Worm (Caenorhabditis elegans) whole organism, mixed stage, embryonic: ENCODE measurements around the gene ceh-82.

ENCODE experiments used
- M03D4.4 ChIP-seq: sonication (generic microtip); optimal IDR thresholded peaks from 2 replicates; lab custom pipeline; 2017; ENCODE audit warnings: mild to moderate bottlenecking, missing genetic modification characterization, missing compliant biosample characterization
- bed-3 ChIP-seq: fragments of 200-800 bp; sonication (Bioruptor generic); optimal IDR thresholded peaks from 3 replicates; lab custom pipeline; 2018; ENCODE audit warnings: mild to moderate bottlenecking, missing genetic modification characterization, moderate library complexity, missing compliant biosample characterization
- blmp-1 ChIP-seq: fragments of 150-350 bp; optimal IDR thresholded peaks from 2 replicates; lab custom pipeline; 2014; ENCODE audit warnings: missing biosample characterization, missing genetic modification characterization
- ceh-39 ChIP-seq: fragments of 150-350 bp; optimal IDR thresholded peaks from 2 replicates; lab custom pipeline; 2014; ENCODE audit warnings: missing biosample characterization, missing genetic modification characterization
- ceh-43 ChIP-seq: fragments of 200-800 bp; sonication (Bioruptor generic); optimal IDR thresholded peaks from 2 replicates; lab custom pipeline; 2018; ENCODE audit warnings: mild to moderate bottlenecking, missing genetic modification characterization, moderate library complexity, missing compliant biosample characterization
- ceh-83 ChIP-seq: fragments of 200-800 bp; sonication (Bioruptor generic); optimal IDR thresholded peaks from 2 replicates; lab custom pipeline; 2018; ENCODE audit warnings: mild to moderate bottlenecking, missing genetic modification characterization, missing compliant biosample characterization
- cnd-1 ChIP-seq: fragments of 200-800 bp; sonication (Bioruptor generic); optimal IDR thresholded peaks from 2 replicates; lab custom pipeline; 2018; ENCODE audit warnings: mild to moderate bottlenecking, missing genetic modification characterization, missing compliant biosample characterization
- drap-1 ChIP-seq: fragments of 200-800 bp; sonication (Bioruptor generic); optimal IDR thresholded peaks from 3 replicates; lab custom pipeline; 2018; ENCODE audit warnings: mild to moderate bottlenecking, missing genetic modification characterization, missing compliant biosample characterization
- elt-1 ChIP-seq: sonication (generic microtip); optimal IDR thresholded peaks from 2 replicates; lab custom pipeline; 2017; ENCODE audit warnings: missing genetic modification characterization, mild to moderate bottlenecking, missing compliant biosample characterization, antibody characterized with exemption, moderate library complexity, borderline replicate concordance; ENCODE audit not compliant: insufficient read depth
- elt-3 ChIP-seq: fragments of 150-350 bp; optimal IDR thresholded peaks from 2 replicates; lab custom pipeline; 2014; ENCODE audit warnings: missing biosample characterization, missing genetic modification characterization
- flh-1 ChIP-seq: fragments of 200-800 bp; sonication (Bioruptor generic); optimal IDR thresholded peaks from 2 replicates; lab custom pipeline; 2018; ENCODE audit warnings: mild to moderate bottlenecking, missing genetic modification characterization, moderate library complexity, missing compliant biosample characterization
- ham-2 ChIP-seq: fragments of 200-800 bp; sonication (Bioruptor generic); optimal IDR thresholded peaks from 2 replicates; lab custom pipeline; 2018; ENCODE audit warnings: mild to moderate bottlenecking, missing genetic modification characterization, missing compliant biosample characterization
- hlh-1 ChIP-seq: fragments of 150-350 bp; optimal IDR thresholded peaks from 2 replicates; lab custom pipeline; 2014; ENCODE audit warnings: missing biosample characterization, missing genetic modification reagents, missing genetic modification characterization
- lin-13 ChIP-seq: fragments of 150-350 bp; optimal IDR thresholded peaks from 2 replicates; lab custom pipeline; 2014; ENCODE audit warnings: missing biosample characterization, missing genetic modification characterization
- lin-32 ChIP-seq: fragments of 200-800 bp; sonication (Bioruptor generic); optimal IDR thresholded peaks from 2 replicates; lab custom pipeline; 2018; ENCODE audit warnings: mild to moderate bottlenecking, missing genetic modification characterization, missing compliant biosample characterization
- mab-5 ChIP-seq: fragments of 150-350 bp; optimal IDR thresholded peaks from 2 replicates; lab custom pipeline; 2014; ENCODE audit warnings: missing biosample characterization, missing genetic modification characterization
- mep-1 ChIP-seq: fragments of 150-350 bp; optimal IDR thresholded peaks from 2 replicates; lab custom pipeline; 2017; ENCODE audit warnings: missing biosample characterization, missing genetic modification reagents, missing genetic modification characterization, inconsistent platforms
- nhr-12 ChIP-seq: fragments of 150-350 bp; optimal IDR thresholded peaks from 2 replicates; lab custom pipeline; 2014; ENCODE audit warnings: missing biosample characterization, missing genetic modification characterization
- nhr-2 ChIP-seq: fragments of 150-350 bp; optimal IDR thresholded peaks from 2 replicates; lab custom pipeline; 2014; ENCODE audit warnings: missing biosample characterization, missing genetic modification characterization
- nhr-237 ChIP-seq: fragments of 150-350 bp; optimal IDR thresholded peaks from 2 replicates; lab custom pipeline; 2014; ENCODE audit warnings: missing biosample characterization, missing genetic modification characterization
- nhr-28 ChIP-seq: fragments of 150-350 bp; optimal IDR thresholded peaks from 2 replicates; lab custom pipeline; 2014; ENCODE audit warnings: missing biosample characterization, missing genetic modification characterization
- pha-4 ChIP-seq: fragments of 150-350 bp; optimal IDR thresholded peaks from 2 replicates; lab custom pipeline; 2018; ENCODE audit warnings: missing biosample characterization, missing genetic modification reagents, missing genetic modification characterization
- sem-2 ChIP-seq: fragments of 200-800 bp; sonication (Bioruptor generic); optimal IDR thresholded peaks from 2 replicates; lab custom pipeline; 2018; ENCODE audit warnings: mild to moderate bottlenecking, missing genetic modification characterization, missing compliant biosample characterization
- snpc-4 ChIP-seq: fragments of 150-350 bp; optimal IDR thresholded peaks from 2 replicates; lab custom pipeline; 2014; ENCODE audit warnings: missing biosample characterization, missing genetic modification characterization
- sptf-1 ChIP-seq: sonication (generic microtip); optimal IDR thresholded peaks from 2 replicates; lab custom pipeline; 2017; ENCODE audit warnings: mild to moderate bottlenecking, missing genetic modification characterization, moderate library complexity, missing compliant biosample characterization
- tbx-8 ChIP-seq: fragments of 200-800 bp; sonication (Bioruptor generic); optimal IDR thresholded peaks from 2 replicates; lab custom pipeline; 2018; ENCODE audit warnings: mild to moderate bottlenecking, missing genetic modification characterization, moderate library complexity, missing compliant biosample characterization
- unc-120 ChIP-seq: sonication (generic microtip); optimal IDR thresholded peaks from 2 replicates; lab custom pipeline; 2017; ENCODE audit warnings: missing genetic modification characterization, missing compliant biosample characterization; ENCODE audit not compliant: poor library complexity, severe bottlenecking
- unc-39 ChIP-seq: fragments of 150-350 bp; optimal IDR thresholded peaks from 2 replicates; lab custom pipeline; 2014; ENCODE audit warnings: missing biosample characterization, missing genetic modification characterization
- unc-62 ChIP-seq: fragments of 150-350 bp; optimal IDR thresholded peaks from 2 replicates; lab custom pipeline; 2014; ENCODE audit warnings: missing biosample characterization, missing genetic modification reagents, missing genetic modification characterization
- zip-8 ChIP-seq: fragments of 150-350 bp; optimal IDR thresholded peaks from 2 replicates; lab custom pipeline; 2014; ENCODE audit warnings: missing biosample characterization, missing genetic modification characterization
- ztf-11 ChIP-seq: fragments of 150-350 bp; optimal IDR thresholded peaks from 2 replicates; lab custom pipeline; 2014; ENCODE audit warnings: missing biosample characterization, missing genetic modification characterization

ceh-82 gene

DNA sequence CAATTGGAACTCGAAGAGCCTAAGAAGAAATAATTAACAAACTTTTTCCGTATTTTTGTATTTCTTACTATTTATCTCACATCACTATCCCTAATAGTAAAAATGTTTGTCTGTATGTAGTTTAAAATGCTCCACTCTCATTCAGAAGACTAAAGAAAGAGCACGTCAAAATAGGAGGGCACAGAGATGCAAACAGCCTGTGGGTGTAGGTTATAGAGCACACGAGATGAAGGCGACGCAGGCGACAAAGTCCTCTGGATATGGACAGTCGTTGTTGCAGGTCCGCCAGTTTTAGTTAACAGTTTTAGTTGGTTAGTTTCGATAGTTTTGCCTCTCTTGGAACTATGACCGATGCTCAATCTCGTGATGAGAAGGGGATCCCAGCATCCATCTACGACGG, at the start of gene ceh-82:
TSS of gene ceh-82 (plus strand) at position 301 of the 400 bp plus-strand sequence.
- TF ChIP-seq ceh-83 (GFP tag; lab: Kevin White, UChicago), result no peak
- no peak for TF ChIP-seq nhr-237 (tag; lab: Kevin White, UChicago)

DNA sequence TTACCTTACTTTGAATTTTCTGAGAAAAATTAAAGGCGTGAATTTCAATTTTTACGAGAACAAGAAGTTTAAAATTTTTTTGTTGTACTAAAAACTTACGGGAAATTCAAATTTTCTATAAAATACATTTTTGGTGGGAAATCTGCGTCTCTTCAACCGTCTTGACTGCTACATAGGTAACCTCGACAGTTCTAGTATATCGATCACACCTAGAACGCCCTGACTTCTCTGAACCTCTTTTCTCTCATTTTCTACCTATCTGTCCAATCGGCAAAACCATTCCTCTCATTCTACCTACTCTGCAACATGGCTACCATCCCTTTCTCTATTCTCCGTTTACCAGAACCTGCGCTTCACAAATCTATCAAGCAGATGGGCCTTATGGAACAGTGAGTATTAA, 48.3 kb upstream of the ceh-82 start, which contains the start of gene fbxb-25:
TSS of gene fbxb-25 (plus strand) at position 301 of the 400 bp plus-strand sequence.
- TF ChIP-seq flh-1 (GFP tag; lab: Kevin White, UChicago), result no peak
- TF ChIP-seq bed-3 (GFP tag; lab: Kevin White, UChicago), result no peak
- no peak for TF ChIP-seq ceh-83 (GFP tag; lab: Kevin White, UChicago)
- TF ChIP-seq ceh-39 (tag; lab: Kevin White, UChicago), result no peak
- TF ChIP-seq mep-1 (tag; lab: Kevin White, UChicago), result no peak
- TF ChIP-seq unc-62, result no peak
- TF ChIP-seq unc-120 (tag; lab: Kevin White, UChicago), result no peak
- TF ChIP-seq ztf-11 (tag; lab: Kevin White, UChicago), result no peak
- TF ChIP-seq mab-5 (tag; lab: Kevin White, UChicago), result no peak
- TF ChIP-seq elt-1, result no peak
- TF ChIP-seq lin-13 (tag; lab: Kevin White, UChicago), result no peak
- TF ChIP-seq sptf-1 (tag; lab: Kevin White, UChicago), result no peak
- TF ChIP-seq cnd-1 (tag; lab: Kevin White, UChicago), result no peak
- no peak for TF ChIP-seq lin-32 (GFP tag; lab: Kevin White, UChicago)
- TF ChIP-seq blmp-1 (tag; lab: Kevin White, UChicago), result no peak
- no peak for TF ChIP-seq nhr-12 (tag; lab: Kevin White, UChicago)
- no peak for TF ChIP-seq sem-2 (GFP tag; lab: Kevin White, UChicago)
- no peak for TF ChIP-seq pha-4 (tag; lab: Kevin White, UChicago)
- no peak for TF ChIP-seq elt-3 (tag; lab: Kevin White, UChicago)
- TF ChIP-seq M03D4.4 (tag; lab: Kevin White, UChicago), result no peak

DNA sequence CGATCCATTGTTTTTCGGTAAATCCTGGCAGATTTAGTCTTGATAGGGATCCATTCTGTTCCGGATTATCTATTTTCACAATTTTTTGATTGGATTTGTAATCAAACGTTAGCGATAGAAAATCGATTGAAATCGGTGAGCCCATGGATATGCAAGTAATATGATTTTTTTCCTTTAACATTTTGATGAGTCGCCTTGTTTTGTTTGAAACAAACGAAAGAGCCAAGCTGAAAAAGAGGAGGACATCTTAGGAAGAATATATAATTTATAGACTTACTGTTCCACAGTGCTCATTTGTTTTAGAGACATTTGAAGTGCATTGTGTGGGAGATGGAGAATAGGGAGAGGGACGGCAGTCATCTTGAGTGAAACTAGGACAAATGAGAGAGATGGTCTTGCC, 43.2 kb upstream of the ceh-82 start, which contains the start of the genes fbxb-18 and fbxb-19:
TSS of gene fbxb-18 (minus strand) at position 101 of the 400 bp plus-strand sequence.
TSS of gene fbxb-19 (minus strand) at position 369 of the 400 bp plus-strand sequence.
- TF ChIP-seq mab-5 (tag; lab: Kevin White, UChicago) (no peak), nhr-2 (tag; lab: Kevin White, UChicago) (no peak), snpc-4 (tag; lab: Kevin White, UChicago) (no peak), ham-2 (GFP tag; lab: Kevin White, UChicago) (no peak), blmp-1 (tag; lab: Kevin White, UChicago) (no peak), elt-3 (tag; lab: Kevin White, UChicago) (no peak), zip-8 (tag; lab: Kevin White, UChicago) (no peak), unc-39 (no peak), nhr-28 (tag; lab: Kevin White, UChicago) (no peak), cnd-1 (tag; lab: Kevin White, UChicago) (no peak), ceh-39 (tag; lab: Kevin White, UChicago) (no peak), ceh-43 (GFP tag; lab: Kevin White, UChicago) (no peak), unc-120 (tag; lab: Kevin White, UChicago) (no peak), flh-1 (GFP tag; lab: Kevin White, UChicago) (no peak), tbx-8 (no peak), hlh-1 (tag; lab: Kevin White, UChicago) (no peak), sem-2 (GFP tag; lab: Kevin White, UChicago) (no peak), pha-4 (tag; lab: Kevin White, UChicago) (no peak), nhr-237 (tag; lab: Kevin White, UChicago) (no peak)

DNA sequence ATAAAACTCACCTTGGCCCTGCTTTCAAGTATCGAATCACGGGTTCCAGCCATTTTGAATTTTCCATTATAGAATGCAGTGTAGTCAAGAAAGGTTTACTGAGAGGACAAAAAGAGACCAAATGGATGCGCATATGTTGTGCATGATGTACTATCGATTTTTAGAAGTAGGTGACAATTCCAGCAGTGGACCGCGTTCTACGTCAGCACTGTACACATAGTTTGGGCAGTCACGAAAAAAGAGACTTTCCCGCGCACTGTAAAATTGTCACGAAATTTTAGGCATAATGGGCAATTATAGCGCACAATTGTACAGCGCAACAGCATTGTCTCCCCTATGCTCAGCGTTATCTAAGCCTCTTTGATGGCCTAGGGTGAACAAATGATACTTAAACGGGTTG, 41.0 kb upstream of the ceh-82 start, which contains the start of gene fbxc-22:
TSS of gene fbxc-22 (minus strand) at position 101 of the 400 bp plus-strand sequence.
- TF ChIP-seq ceh-39 (tag; lab: Kevin White, UChicago) (no peak), zip-8 (tag; lab: Kevin White, UChicago) (no peak), lin-13 (tag; lab: Kevin White, UChicago) (no peak), mep-1 (tag; lab: Kevin White, UChicago) (no peak)
- TF ChIP-seq, all 35 proteins: peak for 0

DNA sequence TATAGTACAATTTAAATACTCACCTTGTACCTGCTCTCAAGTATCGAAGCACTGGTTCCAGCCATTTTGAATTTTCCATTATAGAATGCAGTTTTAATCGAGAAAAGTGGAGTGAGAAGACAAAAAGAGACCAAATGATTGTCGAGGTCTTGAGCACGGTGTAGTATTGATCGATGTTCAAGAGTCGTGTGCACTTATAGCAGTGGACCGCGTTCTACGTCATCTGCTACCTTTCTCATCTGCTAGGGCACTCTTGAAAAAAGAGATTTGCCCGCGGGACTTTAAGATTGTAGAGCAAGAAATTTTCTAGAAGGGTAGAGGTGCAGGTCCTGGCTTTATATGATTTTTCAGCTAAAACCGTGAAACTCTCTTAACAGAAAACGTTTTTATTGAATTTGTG, 39.2 kb upstream of the ceh-82 start, which contains the start of gene fbxc-21:
TSS of gene fbxc-21 (minus strand) at position 101 of the 400 bp plus-strand sequence.
- TF ChIP-seq sem-2 (GFP tag; lab: Kevin White, UChicago), result no peak
- TF ChIP-seq drap-1 (GFP tag; lab: Kevin White, UChicago), result no peak
- no peak for TF ChIP-seq nhr-2 (tag; lab: Kevin White, UChicago)
- TF ChIP-seq M03D4.4 (tag; lab: Kevin White, UChicago), result no peak
- TF ChIP-seq elt-3 (tag; lab: Kevin White, UChicago), result no peak
- no peak for TF ChIP-seq bed-3 (GFP tag; lab: Kevin White, UChicago)
- TF ChIP-seq, all 35 proteins: peak for 0
